Worm (Caenorhabditis elegans): ENCODE results near the gene rbg-1.

Gene rbg-1

DNA sequence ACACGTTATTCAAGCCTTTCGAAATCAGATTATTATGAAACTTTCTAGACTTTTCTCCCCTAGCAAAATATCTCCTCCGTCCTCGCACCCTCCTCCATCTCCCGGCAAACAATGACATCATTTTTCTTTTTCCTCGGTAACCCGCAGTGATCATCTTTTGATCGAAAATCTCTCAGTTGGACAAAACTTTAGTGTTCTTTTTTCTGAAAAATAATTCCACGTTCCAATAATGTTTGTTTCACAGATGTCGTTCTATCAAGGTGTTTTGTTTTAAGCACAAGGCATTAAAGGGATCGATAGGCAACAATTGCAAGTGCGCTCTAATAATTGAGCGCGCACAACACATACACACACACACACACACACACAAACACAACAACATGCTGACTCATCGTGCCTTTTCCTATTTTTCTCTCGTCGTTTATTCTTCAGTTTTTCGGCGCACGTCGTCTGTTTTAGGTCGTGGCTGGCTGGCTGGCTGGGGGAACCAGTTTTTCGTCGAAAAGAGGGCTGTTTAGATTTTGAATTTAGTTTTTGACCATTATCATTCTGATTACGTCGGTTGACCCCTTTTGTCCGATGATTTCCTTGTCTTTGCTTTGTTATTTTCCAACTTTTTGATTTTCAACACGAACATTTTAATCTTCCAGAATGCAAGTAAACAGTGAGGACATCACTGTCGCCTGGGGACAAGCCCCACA lies 7.7 kb upstream of the rbg-1 start, which contains the start of gene F20D1.3 (continued):
- no peak for TF ChIP-seq ztf-1 (GFP tag; conservative IDR thresholded peaks at IDR 0.05)

- TF ChIP-seq nhr-23 (tag; optimal IDR thresholded peaks at IDR 0.05), result no peak
Observed at ce11 chrX:14976840-14977534, 6.3 kb upstream of the rbg-1 start.

DNA sequence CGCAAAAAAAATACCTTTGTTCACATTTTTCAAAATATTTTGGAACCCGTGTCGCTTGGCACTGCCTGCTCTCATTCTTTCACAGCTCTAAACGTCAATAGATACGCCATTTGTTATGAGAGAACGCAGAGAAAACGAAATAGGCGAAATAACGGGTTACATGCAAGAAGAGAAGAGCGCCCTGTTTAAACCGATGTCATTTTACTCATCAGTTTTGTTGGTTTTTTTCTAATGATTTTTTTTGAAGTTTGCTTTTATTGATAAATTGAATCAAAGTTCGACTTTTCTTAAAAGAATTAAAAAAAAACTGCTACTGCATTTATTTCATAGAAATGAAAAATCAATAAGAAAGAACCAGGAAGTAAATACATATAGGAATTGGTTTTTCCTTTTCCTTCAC lies 4.6 kb upstream of the rbg-1 start:
- TF ChIP-seq nhr-129 (tag; optimal IDR thresholded peaks at IDR 0.05), result peak; percentile 55
- peak; percentile 44 for TF ChIP-seq F13H6.1 (tag; optimal IDR thresholded peaks at IDR 0.05)
- no peak for TF ChIP-seq nhr-6 (tag; optimal IDR thresholded peaks at IDR 0.05)
- TF ChIP-seq crh-2 (tag; optimal IDR thresholded peaks at IDR 0.05), result peak; percentile 54
- TF ChIP-seq nhr-77 (tag; optimal IDR thresholded peaks at IDR 0.05), result no peak
- TF ChIP-seq gmeb-1 (tag; optimal IDR thresholded peaks at IDR 0.05), result no peak
- no peak for TF ChIP-seq alr-1 (tag; optimal IDR thresholded peaks at IDR 0.05)
- TF ChIP-seq nhr-21 (tag; optimal IDR thresholded peaks at IDR 0.05), result peak; percentile 17
- TF ChIP-seq sma-3 (GFP tag; optimal IDR thresholded peaks at IDR 0.05), result peak; percentile 27
- TF ChIP-seq lin-13 (GFP tag; optimal IDR thresholded peaks at IDR 0.05), result peak; percentile 0
- peak; percentile 20 for TF ChIP-seq unc-55 (GFP tag; optimal IDR thresholded peaks at IDR 0.05)
- TF ChIP-seq nhr-12 (tag; optimal IDR thresholded peaks at IDR 0.05), result no peak
- peak; percentile 51 for TF ChIP-seq nhr-25 (tag; optimal IDR thresholded peaks at IDR 0.05)
- peak; percentile 72 for TF ChIP-seq ztf-4 (tag; optimal IDR thresholded peaks at IDR 0.05)
- peak; percentile 48 for TF ChIP-seq C34F6.9 (tag; optimal IDR thresholded peaks at IDR 0.05)
- peak; percentile 50 for TF ChIP-seq sma-9 (GFP tag; optimal IDR thresholded peaks at IDR 0.05)
- TF ChIP-seq sma-9 (tag; optimal IDR thresholded peaks at IDR 0.05), result no peak
- peak in 1 of 2 experiments; percentile 64 for TF ChIP-seq lsy-2 (tag; optimal IDR thresholded peaks at IDR 0.05)
- no peak for TF ChIP-seq snpc-4 (tag; optimal IDR thresholded peaks at IDR 0.05)

DNA sequence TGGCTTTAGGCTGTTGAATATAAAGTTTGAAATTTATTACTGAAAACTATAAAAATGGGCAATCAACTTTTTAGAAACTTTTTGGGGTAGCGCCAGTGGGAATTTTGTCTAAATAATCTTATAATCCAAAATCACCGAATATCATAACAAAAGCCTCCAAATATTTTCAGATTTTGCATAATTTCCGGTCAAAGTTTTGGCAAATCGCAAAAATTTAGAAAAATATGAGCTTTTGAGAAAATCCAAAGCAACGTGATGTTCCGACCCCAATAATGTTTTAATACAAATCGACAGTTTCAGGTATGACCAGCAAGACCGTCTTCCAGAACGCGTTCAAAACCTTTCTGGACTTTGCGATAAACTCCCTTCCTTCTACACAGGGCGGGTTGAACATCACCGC lies 3.9 kb upstream of the rbg-1 start, which contains the start of gene emre-1:
TSS of gene emre-1 (plus strand) at position 301 of the 400 bp plus-strand sequence.
- TF ChIP-seq C34F6.9 (tag; optimal IDR thresholded peaks at IDR 0.05) (no peak), zag-1 (tag; optimal IDR thresholded peaks at IDR 0.05) (no peak), nhr-129 (tag; optimal IDR thresholded peaks at IDR 0.05) (no peak), ztf-11 (tag; optimal IDR thresholded peaks at IDR 0.05) (no peak), ZK546.5 (tag; optimal IDR thresholded peaks at IDR 0.05) (no peak), nhr-12 (tag; optimal IDR thresholded peaks at IDR 0.05) (no peak), unc-39 (tag; optimal IDR thresholded peaks at IDR 0.05) (no peak), sem-4 (tag; optimal IDR thresholded peaks at IDR 0.05) (no peak), ceh-82 (tag; optimal IDR thresholded peaks at IDR 0.05) (no peak), nhr-77 (tag; optimal IDR thresholded peaks at IDR 0.05) (no peak), dmd-4 (tag; optimal IDR thresholded peaks at IDR 0.05) (no peak), fos-1 (tag; optimal IDR thresholded peaks at IDR 0.05) (no peak), aly-2 (tag; optimal IDR thresholded peaks at IDR 0.05) (no peak), mbf-1 (tag; optimal IDR thresholded peaks at IDR 0.05) (no peak), nhr-25 (tag; optimal IDR thresholded peaks at IDR 0.05) (no peak), peb-1 (tag; optimal IDR thresholded peaks at IDR 0.05) (no peak), lin-39 (tag; optimal IDR thresholded peaks at IDR 0.05) (no peak), Y55F3AM.14 (GFP tag; optimal IDR thresholded peaks at IDR 0.05) (no peak), F13H6.1 (tag; optimal IDR thresholded peaks at IDR 0.05) (no peak), sma-9 (GFP tag; optimal IDR thresholded peaks at IDR 0.05) (no peak), sma-9 (tag; optimal IDR thresholded peaks at IDR 0.05) (no peak)

- no peak for TF ChIP-seq crh-2 (tag; optimal IDR thresholded peaks at IDR 0.05)
- no peak for TF ChIP-seq ama-1 (optimal IDR thresholded peaks at IDR 0.05)
Observed at ce11 chrX:14982525-14982924, 808 bp upstream of the rbg-1 start, which contains the start of gene plp-2. Gene plp-2 (minus strand): TSS chrX:14982804.

Measured in whole organism, L2 larva.